Fruit fly (Drosophila melanogaster) whole organism, prepupa: Measurements from ENCODE around the gene CG13842.

ENCODE experiments used
- CG1621 ChIP-seq: fragments of 200-800 bp; sonication (Bioruptor generic); optimal IDR thresholded peaks from 3 replicates; lab custom pipeline; 2018; ENCODE audit warnings: missing biosample characterization, mild to moderate bottlenecking, missing genetic modification characterization
- CG4318 ChIP-seq: fragments of 200-800 bp; sonication (Bioruptor generic); optimal IDR thresholded peaks from 3 replicates; lab custom pipeline; 2017; ENCODE audit warnings: missing biosample characterization, mild to moderate bottlenecking, missing genetic modification characterization
- achi ChIP-seq: fragments of 200-800 bp; sonication (Bioruptor generic); optimal IDR thresholded peaks from 3 replicates; lab custom pipeline; 2016; ENCODE audit warnings: missing biosample characterization, missing genetic modification characterization
- lz ChIP-seq: fragments of 200-800 bp; sonication (Bioruptor generic); optimal IDR thresholded peaks from 3 replicates; lab custom pipeline; 2016; ENCODE audit warnings: missing biosample characterization, missing genetic modification characterization

DNA sequence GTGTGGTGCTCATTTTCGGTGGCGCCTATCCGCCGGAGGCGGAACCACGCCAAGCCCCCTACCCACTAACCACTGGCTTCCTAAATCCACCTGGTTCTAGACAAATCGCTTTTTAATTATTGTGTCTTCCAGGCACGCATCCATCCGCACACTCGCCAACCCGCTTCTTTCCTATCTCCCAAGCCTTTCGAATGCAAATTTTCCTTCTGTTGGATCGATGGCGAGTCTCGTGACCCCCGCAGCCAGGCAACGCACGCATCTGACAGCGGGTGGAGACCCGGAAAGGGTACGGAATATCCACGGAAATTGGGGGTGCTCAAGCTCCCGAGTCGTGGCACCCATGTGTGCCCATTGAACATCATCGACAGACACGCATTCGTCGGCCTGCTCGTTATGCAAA is at the start of gene CG13842:
- no peak for TF ChIP-seq achi
- TF ChIP-seq CG4318 (GFP tag; lab: Kevin White, UChicago), result no peak
- no peak for TF ChIP-seq lz (GFP tag; lab: Kevin White, UChicago)
- TF ChIP-seq CG1621, result no peak
